Worm (Caenorhabditis elegans) whole organism, L1 larva: Measurements from ENCODE around the gene twk-44.

Experiments
- C04F5.9 ChIP-seq: sonication (generic microtip); optimal IDR thresholded peaks from 2 replicates; lab custom pipeline; 2016; ENCODE audit warnings: missing genetic modification characterization, missing compliant biosample characterization
- F16B12.6 ChIP-seq: fragments of 150-350 bp; optimal IDR thresholded peaks from 2 replicates; lab custom pipeline; 2014; ENCODE audit warnings: missing biosample characterization, missing genetic modification characterization
- Y116A8C.19 ChIP-seq: sonication (generic microtip); optimal IDR thresholded peaks from 2 replicates; lab custom pipeline; 2016; ENCODE audit warnings: missing compliant biosample characterization, missing genetic modification characterization, borderline replicate concordance
- alr-1 ChIP-seq: fragments of 200-800 bp; sonication (Bioruptor generic); optimal IDR thresholded peaks from 2 replicates; lab custom pipeline; 2018; ENCODE audit warnings: borderline replicate concordance, mild to moderate bottlenecking, missing genetic modification characterization, missing compliant biosample characterization
- aly-2 ChIP-seq: fragments of 150-350 bp; optimal IDR thresholded peaks from 2 replicates; lab custom pipeline; 2014; ENCODE audit warnings: missing biosample characterization, missing genetic modification characterization
- ama-1 ChIP-seq: fragments of 150-350 bp; optimal IDR thresholded peaks from 2 replicates; lab custom pipeline; 2014
- blmp-1 ChIP-seq: fragments of 150-350 bp; optimal IDR thresholded peaks from 2 replicates; lab custom pipeline; 2014; ENCODE audit warnings: missing biosample characterization, missing genetic modification characterization
- ceh-63 ChIP-seq: fragments of 200-800 bp; sonication (Bioruptor generic); optimal IDR thresholded peaks from 2 replicates; lab custom pipeline; 2018; ENCODE audit warnings: mild to moderate bottlenecking, missing genetic modification characterization, missing compliant biosample characterization
- ceh-88 ChIP-seq: fragments of 200-800 bp; sonication (Bioruptor generic); IDR thresholded peaks from 2 replicates; pipeline ENCODE4 v1.3.6; 2022; ENCODE audit warnings: missing genetic modification characterization, missing compliant biosample characterization
- ceh-90 ChIP-seq: sonication (generic microtip); optimal IDR thresholded peaks from 2 replicates; lab custom pipeline; 2016; ENCODE audit warnings: missing genetic modification characterization, missing compliant biosample characterization
- ces-1 ChIP-seq: fragments of 150-350 bp; optimal IDR thresholded peaks from 2 replicates; lab custom pipeline; 2014; ENCODE audit warnings: missing biosample characterization, missing genetic modification reagents, missing genetic modification characterization
- dpl-1 ChIP-seq, 3 experiments: fragments of 150-350 bp in 2 of 3; sonication (generic microtip) in 1 of 3; optimal IDR thresholded peaks; 2 replicates each; lab custom pipeline; 2014 to 2017; ENCODE audit warnings: missing biosample characterization in 3 of 3, missing genetic modification characterization in 3 of 3, missing genetic modification reagents in 3 of 3
- efl-3 ChIP-seq: fragments of 200-800 bp; sonication (Bioruptor generic); optimal IDR thresholded peaks from 2 replicates; lab custom pipeline; 2018; ENCODE audit warnings: mild to moderate bottlenecking, missing genetic modification characterization, missing compliant biosample characterization
- egl-27 ChIP-seq, 2 experiments: fragments of 150-350 bp in 1 of 2; sonication (generic microtip); optimal IDR thresholded peaks; 3 replicates each; lab custom pipeline; 2017 to 2018; ENCODE audit warnings: missing biosample characterization in 2 of 2, missing genetic modification characterization in 2 of 2, missing genetic modification reagents in 2 of 2
- elt-2 ChIP-seq: sonication (generic microtip); optimal IDR thresholded peaks from 2 replicates; lab custom pipeline; 2016; ENCODE audit warnings: missing genetic modification characterization, mild to moderate bottlenecking, inconsistent platforms, missing compliant biosample characterization, missing genetic modification reagents
- elt-3 ChIP-seq, 6 experiments: fragments of 150-350 bp in 1 of 6; sonication (generic microtip); optimal IDR thresholded peaks; 2 replicates each; lab custom pipeline; 2017 to 2018; ENCODE audit warnings: missing biosample characterization in 6 of 6, missing genetic modification characterization in 6 of 6, inconsistent platforms in 1 of 6
- fkh-10 ChIP-seq: sonication (generic microtip); optimal IDR thresholded peaks from 2 replicates; lab custom pipeline; 2017; ENCODE audit warnings: missing biosample characterization, missing genetic modification reagents, missing genetic modification characterization
- fkh-4 ChIP-seq: sonication (generic microtip); optimal IDR thresholded peaks from 2 replicates; lab custom pipeline; 2016; ENCODE audit warnings: missing compliant biosample characterization, missing genetic modification characterization, borderline replicate concordance
- fkh-8 ChIP-seq: sonication (generic microtip); optimal IDR thresholded peaks from 2 replicates; lab custom pipeline; 2016; ENCODE audit warnings: mild to moderate bottlenecking, missing genetic modification characterization, missing compliant biosample characterization
- grh-1 ChIP-seq: fragments of 200-800 bp; sonication (Bioruptor generic); IDR thresholded peaks from 2 replicates; pipeline ENCODE4 v1.3.6; 2022; ENCODE audit warnings: missing genetic modification reagents, missing genetic modification characterization, missing compliant biosample characterization
- hlh-17 ChIP-seq: fragments of 200-800 bp; sonication (Bioruptor generic); optimal IDR thresholded peaks from 2 replicates; lab custom pipeline; 2018; ENCODE audit warnings: missing genetic modification characterization, mild to moderate bottlenecking, missing compliant biosample characterization, moderate library complexity, borderline replicate concordance
- hpl-2 ChIP-seq: fragments of 150-350 bp; optimal IDR thresholded peaks from 2 replicates; lab custom pipeline; 2014; ENCODE audit warnings: missing biosample characterization, missing genetic modification reagents, missing genetic modification characterization
- jun-1 ChIP-seq: fragments of 150-350 bp; optimal IDR thresholded peaks from 2 replicates; lab custom pipeline; 2014; ENCODE audit warnings: missing biosample characterization, missing genetic modification reagents, missing genetic modification characterization
- lin-39 ChIP-seq: fragments of 150-350 bp; optimal IDR thresholded peaks from 2 replicates; lab custom pipeline; 2014; ENCODE audit warnings: missing biosample characterization, missing genetic modification reagents, missing genetic modification characterization
- lsy-2 ChIP-seq, 2 experiments: fragments of 150-350 bp; optimal IDR thresholded peaks; 2 replicates each; lab custom pipeline; 2014; ENCODE audit warnings: missing biosample characterization in 2 of 2, missing genetic modification characterization in 2 of 2
- mab-9 ChIP-seq: fragments of 200-800 bp; sonication (Bioruptor generic); IDR thresholded peaks from 2 replicates; pipeline ENCODE4 v1.3.6; 2022; ENCODE audit warnings: missing genetic modification reagents, missing genetic modification characterization, missing compliant biosample characterization
- nhr-11 ChIP-seq: fragments of 150-350 bp; optimal IDR thresholded peaks from 2 replicates; lab custom pipeline; 2014; ENCODE audit warnings: missing biosample characterization, missing genetic modification characterization
- nhr-12 ChIP-seq: sonication (generic microtip); optimal IDR thresholded peaks from 2 replicates; lab custom pipeline; 2017; ENCODE audit warnings: missing biosample characterization, missing genetic modification characterization
- nhr-20 ChIP-seq: sonication (generic microtip); optimal IDR thresholded peaks from 2 replicates; lab custom pipeline; 2016; ENCODE audit warnings: mild to moderate bottlenecking, missing genetic modification characterization, missing compliant biosample characterization
- nhr-28 ChIP-seq: fragments of 150-350 bp; optimal IDR thresholded peaks from 2 replicates; lab custom pipeline; 2014; ENCODE audit warnings: missing biosample characterization, missing genetic modification characterization
- nhr-47 ChIP-seq: sonication (generic microtip); optimal IDR thresholded peaks from 2 replicates; lab custom pipeline; 2016; ENCODE audit warnings: mild to moderate bottlenecking, missing genetic modification characterization, moderate library complexity, missing compliant biosample characterization
- nhr-71 ChIP-seq: sonication (generic microtip); optimal IDR thresholded peaks from 2 replicates; lab custom pipeline; 2016; ENCODE audit warnings: mild to moderate bottlenecking, missing genetic modification characterization, moderate library complexity, missing compliant biosample characterization
- nhr-76 ChIP-seq: sonication (generic microtip); optimal IDR thresholded peaks from 2 replicates; lab custom pipeline; 2017; ENCODE audit warnings: missing biosample characterization, missing genetic modification characterization
- nhr-77 ChIP-seq: fragments of 150-350 bp; optimal IDR thresholded peaks from 2 replicates; lab custom pipeline; 2014; ENCODE audit warnings: missing biosample characterization, missing genetic modification characterization
- nhr-84 ChIP-seq: sonication (generic microtip); optimal IDR thresholded peaks from 2 replicates; lab custom pipeline; 2017; ENCODE audit warnings: missing biosample characterization, missing genetic modification characterization
- nhr-85 ChIP-seq: sonication (generic microtip); peaks from one replicate; lab custom pipeline; 2016; ENCODE audit warnings: missing genetic modification characterization, inconsistent platforms, missing compliant biosample characterization
- nhr-90 ChIP-seq: sonication (generic microtip); optimal IDR thresholded peaks from 2 replicates; lab custom pipeline; 2016; ENCODE audit warnings: mild to moderate bottlenecking, missing genetic modification characterization, missing compliant biosample characterization; ENCODE audit not compliant: poor library complexity
- pag-3 ChIP-seq: sonication (generic microtip); optimal IDR thresholded peaks from 2 replicates; lab custom pipeline; 2017; ENCODE audit warnings: missing genetic modification characterization, mild to moderate bottlenecking, missing compliant biosample characterization, antibody characterized with exemption, borderline replicate concordance; ENCODE audit not compliant: insufficient read depth
- pax-3 ChIP-seq: fragments of 200-800 bp; sonication (Bioruptor generic); optimal IDR thresholded peaks from 2 replicates; lab custom pipeline; 2018; ENCODE audit warnings: mild to moderate bottlenecking, missing genetic modification characterization, moderate library complexity, missing compliant biosample characterization
- rnt-1 ChIP-seq: sonication (generic microtip); optimal IDR thresholded peaks from 2 replicates; lab custom pipeline; 2016; ENCODE audit warnings: mild to moderate bottlenecking, missing genetic modification characterization, moderate library complexity, missing compliant biosample characterization
- skn-1 ChIP-seq: fragments of 150-350 bp; optimal IDR thresholded peaks from 2 replicates; lab custom pipeline; 2014; ENCODE audit warnings: missing biosample characterization, missing genetic modification characterization
- snpc-4 ChIP-seq: fragments of 150-350 bp; optimal IDR thresholded peaks from 2 replicates; lab custom pipeline; 2014; ENCODE audit warnings: missing biosample characterization, missing genetic modification characterization
- sptf-1 ChIP-seq: fragments of 150-350 bp; optimal IDR thresholded peaks from 2 replicates; lab custom pipeline; 2014; ENCODE audit warnings: missing biosample characterization, missing genetic modification characterization
- swsn-7 ChIP-seq: sonication (generic microtip); optimal IDR thresholded peaks from 2 replicates; lab custom pipeline; 2016; ENCODE audit warnings: missing genetic modification characterization, missing compliant biosample characterization
- tbx-2 ChIP-seq: sonication (generic microtip); optimal IDR thresholded peaks from 2 replicates; lab custom pipeline; 2016; ENCODE audit warnings: missing genetic modification characterization, missing compliant biosample characterization
- unc-130 ChIP-seq: fragments of 150-350 bp; optimal IDR thresholded peaks from 2 replicates; lab custom pipeline; 2017; ENCODE audit warnings: missing biosample characterization, missing genetic modification characterization, inconsistent platforms
- unc-62 ChIP-seq: fragments of 150-350 bp; optimal IDR thresholded peaks from 2 replicates; lab custom pipeline; 2014; ENCODE audit warnings: missing biosample characterization, missing genetic modification reagents, missing genetic modification characterization
- unc-86 ChIP-seq: sonication (generic microtip); optimal IDR thresholded peaks from 2 replicates; lab custom pipeline; 2016; ENCODE audit warnings: missing genetic modification characterization, missing compliant biosample characterization
- vab-15 ChIP-seq: sonication (generic microtip); optimal IDR thresholded peaks from 2 replicates; lab custom pipeline; 2017; ENCODE audit warnings: missing genotype, mild to moderate bottlenecking, missing genetic modification characterization, missing compliant biosample characterization
- xbp-1 ChIP-seq: sonication (generic microtip); optimal IDR thresholded peaks from 2 replicates; lab custom pipeline; 2016; ENCODE audit warnings: missing genetic modification characterization, missing compliant biosample characterization
- zag-1 ChIP-seq: fragments of 150-350 bp; optimal IDR thresholded peaks from 2 replicates; lab custom pipeline; 2014; ENCODE audit warnings: missing biosample characterization, missing genetic modification characterization
- zip-4 ChIP-seq: fragments of 200-800 bp; sonication (Bioruptor generic); optimal IDR thresholded peaks from 2 replicates; lab custom pipeline; 2018; ENCODE audit warnings: mild to moderate bottlenecking, missing genetic modification characterization, moderate library complexity, missing compliant biosample characterization
- ztf-11 ChIP-seq, 2 experiments: sonication (generic microtip); optimal IDR thresholded peaks; 2 replicates each; lab custom pipeline; 2016 to 2017; ENCODE audit warnings: missing genetic modification characterization in 2 of 2, missing biosample characterization in 1 of 2, missing compliant biosample characterization in 1 of 2

Gene twk-44

DNA sequence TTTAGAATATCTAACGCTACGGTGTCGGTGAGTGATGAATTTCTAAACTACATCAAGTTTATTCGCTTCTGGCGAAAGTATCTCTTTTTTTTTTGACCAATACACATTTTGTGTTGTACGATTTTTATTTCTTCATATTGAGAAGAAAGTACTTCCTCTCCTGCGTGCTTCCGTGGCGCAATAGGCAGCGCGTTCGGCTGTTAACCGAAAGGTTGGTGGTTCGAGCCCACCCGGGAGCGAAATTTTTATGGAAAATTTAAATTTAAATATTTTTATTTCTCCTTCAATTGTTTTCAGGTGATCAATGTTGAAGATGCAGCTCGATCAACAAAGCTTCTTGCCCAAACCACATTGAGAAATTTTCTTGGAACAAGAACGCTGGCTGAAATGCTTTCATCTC is 18.6 kb upstream of the twk-44 start (continued):
- TF ChIP-seq nhr-76 (tag; lab: Kevin White, UChicago) (no peak), nhr-77 (tag; lab: Kevin White, UChicago) (no peak), zip-4 (GFP tag; lab: Kevin White, UChicago) (no peak), efl-3 (GFP tag; lab: Kevin White, UChicago) (no peak), snpc-4 (tag; lab: Kevin White, UChicago) (no peak), hpl-2 (no peak), tbx-2 (tag; lab: Kevin White, UChicago) (peak; percentile 25), zag-1 (no peak), blmp-1 (peak; percentile 23), nhr-84 (tag; lab: Kevin White, UChicago) (no peak), nhr-85 (tag; lab: Kevin White, UChicago) (no peak), elt-3 (tag; optimal IDR thresholded peaks at IDR 0.05; lab: Kevin White, UChicago) (peak in 1 of 6 experiments; percentile 49), ceh-63 (GFP tag; lab: Kevin White, UChicago) (no peak), dpl-1 (GFP tag; optimal IDR thresholded peaks at IDR 0.05; lab: Kevin White, UChicago) (no peak), mab-9 (GFP tag; lab: Robert Waterston, UW) (no peak), nhr-20 (tag; lab: Kevin White, UChicago) (peak; percentile 43), nhr-11 (tag; lab: Kevin White, UChicago) (no peak), elt-2 (tag; lab: Kevin White, UChicago) (peak; percentile 27), C04F5.9 (tag; lab: Kevin White, UChicago) (no peak), unc-62 (GFP tag; lab: Kevin White, UChicago) (no peak), skn-1 (peak; percentile 20), fkh-10 (no peak), vab-15 (tag; lab: Kevin White, UChicago) (no peak), ama-1 (lab: Kevin White, UChicago) (no peak), pax-3 (tag; lab: Kevin White, UChicago) (no peak), jun-1 (no peak), F16B12.6 (tag; lab: Kevin White, UChicago) (no peak), grh-1 (GFP tag; lab: Robert Waterston, UW) (no peak), nhr-71 (tag; lab: Kevin White, UChicago) (peak; percentile 62), fkh-8 (no peak), lsy-2 (tag; optimal IDR thresholded peaks at IDR 0.05; lab: Kevin White, UChicago) (peak in 1 of 2 experiments; percentile 2), egl-27 (tag; optimal IDR thresholded peaks at IDR 0.05; lab: Kevin White, UChicago) (no peak), lin-39 (tag; lab: Kevin White, UChicago) (no peak), nhr-90 (tag; lab: Kevin White, UChicago) (peak; percentile 58), fkh-4 (no peak), ztf-11 (tag; optimal IDR thresholded peaks at IDR 0.05; lab: Kevin White, UChicago) (no peak), xbp-1 (tag; lab: Kevin White, UChicago) (no peak), aly-2 (tag; lab: Kevin White, UChicago) (no peak), pag-3 (tag; lab: Kevin White, UChicago) (no peak), Y116A8C.19 (tag; lab: Kevin White, UChicago) (no peak), ceh-88 (GFP tag; lab: Robert Waterston, UW) (no peak), nhr-28 (no peak), ces-1 (no peak), unc-130 (tag; lab: Kevin White, UChicago) (no peak), ceh-90 (tag; lab: Kevin White, UChicago) (no peak), sptf-1 (no peak), rnt-1 (tag; lab: Kevin White, UChicago) (peak; percentile 35), unc-86 (tag; lab: Kevin White, UChicago) (no peak), nhr-47 (tag; lab: Kevin White, UChicago) (peak; percentile 35), nhr-12 (no peak), swsn-7 (tag; lab: Kevin White, UChicago) (peak; percentile 21), alr-1 (no peak), hlh-17 (GFP tag; lab: Kevin White, UChicago) (no peak)
